Fruit fly (Drosophila melanogaster) whole organism, embryonic: ENCODE results near the gene Cand1.

ENCODE experiments used
- Ada2b ChIP-seq: fragments of 200-800 bp; sonication (Bioruptor generic); IDR thresholded peaks from 2 replicates; pipeline ENCODE4 v1.3.6; 2022; ENCODE audit warnings: missing biosample characterization, missing genetic modification characterization
- CG1024 ChIP-seq: fragments of 200-800 bp; sonication (Bioruptor generic); IDR thresholded peaks from 2 replicates; pipeline ENCODE4 v1.3.6; 2022; ENCODE audit warnings: missing biosample characterization, missing genetic modification characterization
- CG10321 ChIP-seq: fragments of 200-800 bp; sonication (Bioruptor generic); IDR thresholded peaks from 2 replicates; pipeline ENCODE4 v1.3.6; 2022; ENCODE audit warnings: missing biosample characterization, missing genetic modification characterization
- CG10543 ChIP-seq: fragments of 200-800 bp; sonication (Bioruptor generic); optimal IDR thresholded peaks from 3 replicates; lab custom pipeline; 2017; ENCODE audit warnings: missing biosample characterization, mild to moderate bottlenecking, missing genetic modification characterization, moderate library complexity
- CG11723 ChIP-seq: fragments of 200-800 bp; sonication (Bioruptor generic); optimal IDR thresholded peaks from 2 replicates; lab custom pipeline; 2017; ENCODE audit warnings: missing biosample characterization, mild to moderate bottlenecking, missing genetic modification characterization
- CG15011 ChIP-seq: fragments of 200-800 bp; sonication (Bioruptor generic); optimal IDR thresholded peaks from 3 replicates; lab custom pipeline; 2018; ENCODE audit warnings: missing biosample characterization, mild to moderate bottlenecking, missing genetic modification characterization
- CG17612 ChIP-seq: fragments of 200-800 bp; sonication (Bioruptor generic); IDR thresholded peaks from 2 replicates; pipeline ENCODE4 v1.3.6; 2022; ENCODE audit warnings: missing biosample characterization, missing genetic modification characterization
- CG31441 ChIP-seq: fragments of 200-800 bp; sonication (Bioruptor generic); IDR thresholded peaks from 2 replicates; pipeline ENCODE4 v1.3.6; 2022; ENCODE audit warnings: missing biosample characterization, missing genetic modification characterization
- CG3163 ChIP-seq: fragments of 200-800 bp; sonication (Bioruptor generic); optimal IDR thresholded peaks from 3 replicates; lab custom pipeline; 2016; ENCODE audit warnings: missing biosample characterization, missing genetic modification characterization
- CG4360 ChIP-seq: fragments of 200-800 bp; sonication (Bioruptor generic); IDR thresholded peaks from 2 replicates; pipeline ENCODE4 v1.3.6; 2022; ENCODE audit warnings: missing biosample characterization, missing genetic modification characterization
- CG6765 ChIP-seq: fragments of 200-800 bp; sonication (Bioruptor generic); optimal IDR thresholded peaks from 3 replicates; lab custom pipeline; 2017; ENCODE audit warnings: missing biosample characterization, mild to moderate bottlenecking, missing genetic modification characterization
- CG7745 ChIP-seq: fragments of 200-800 bp; sonication (Bioruptor generic); optimal IDR thresholded peaks from 2 replicates; lab custom pipeline; 2018; ENCODE audit warnings: missing biosample characterization, mild to moderate bottlenecking, missing genetic modification characterization, moderate library complexity
- CG8290 ChIP-seq, 3 experiments: fragments of 200-800 bp; sonication (Bioruptor generic); optimal IDR thresholded peaks; 2 replicates each; lab custom pipeline; 2016 to 2019; ENCODE audit warnings: missing biosample characterization in 3 of 3, missing genetic modification characterization in 3 of 3, mild to moderate bottlenecking in 2 of 3, moderate library complexity in 1 of 3
- Dbx ChIP-seq: fragments of 200-800 bp; sonication (Bioruptor generic); IDR thresholded peaks from 3 replicates; pipeline ENCODE4 v1.3.6; 2022; ENCODE audit warnings: missing biosample characterization, missing genetic modification characterization
- Deaf1 ChIP-seq: fragments of 200-800 bp; optimal IDR thresholded peaks from 3 replicates; lab custom pipeline; 2019; ENCODE audit warnings: missing biosample characterization, mild to moderate bottlenecking, missing genetic modification characterization, moderate library complexity
- Dp ChIP-seq: fragments of 200-800 bp; sonication (Bioruptor generic); optimal IDR thresholded peaks from 2 replicates; lab custom pipeline; 2018; ENCODE audit warnings: missing biosample characterization, mild to moderate bottlenecking, missing genetic modification characterization, moderate library complexity
- E2f2 ChIP-seq: fragments of 200-800 bp; sonication (Bioruptor generic); IDR thresholded peaks from 2 replicates; pipeline ENCODE4 v1.3.6; 2022; ENCODE audit warnings: missing biosample characterization, missing genetic modification characterization
- H15 ChIP-seq: fragments of 200-800 bp; sonication (Bioruptor generic); IDR thresholded peaks from 3 replicates; pipeline ENCODE4 v1.3.6; 2022; ENCODE audit warnings: missing biosample characterization, missing genetic modification characterization
- HmgZ ChIP-seq: fragments of 200-800 bp; sonication (Bioruptor generic); optimal IDR thresholded peaks from 2 replicates; lab custom pipeline; 2018; ENCODE audit warnings: missing biosample characterization, mild to moderate bottlenecking, missing genetic modification characterization
- Hr78 ChIP-seq, 2 experiments: fragments of 200-800 bp in 1 of 2; fragments of >200 bp in 1 of 2; sonication (Bioruptor generic) in 1 of 2; optimal IDR thresholded peaks; 2 replicates each; lab custom pipeline; 2017 to 2019; ENCODE audit warnings: missing biosample characterization in 2 of 2, missing genetic modification characterization in 2 of 2, mild to moderate bottlenecking in 1 of 2, moderate library complexity in 1 of 2
- MBD-R2 ChIP-seq: fragments of 200-800 bp; sonication (Bioruptor generic); IDR thresholded peaks from 2 replicates; pipeline ENCODE4 v1.3.6; 2022; ENCODE audit warnings: missing biosample characterization, missing genetic modification characterization
- MTF-1 ChIP-seq: fragments of 200-800 bp; sonication (Bioruptor generic); optimal IDR thresholded peaks from 2 replicates; lab custom pipeline; 2018; ENCODE audit warnings: missing biosample characterization, mild to moderate bottlenecking, missing genetic modification characterization, borderline replicate concordance
- Med ChIP-seq: fragments of 200-800 bp; sonication (Bioruptor generic); peaks from one replicate; lab custom pipeline; 2016; ENCODE audit warnings: missing biosample characterization, missing genetic modification characterization, mild to moderate bottlenecking, inconsistent platforms, moderate library complexity
- NC2β ChIP-seq: fragments of 200-800 bp; sonication (Bioruptor generic); optimal IDR thresholded peaks from 2 replicates; lab custom pipeline; 2016; ENCODE audit warnings: missing biosample characterization, missing genetic modification characterization
- Oaz ChIP-seq: fragments of 200-800 bp; sonication (Bioruptor generic); IDR thresholded peaks from 2 replicates; pipeline ENCODE4 v1.3.6; 2022; ENCODE audit warnings: missing biosample characterization, missing genetic modification characterization
- Scr ChIP-seq: fragments of 200-800 bp; sonication (Bioruptor generic); IDR thresholded peaks from 2 replicates; pipeline ENCODE4 v1.3.6; 2022; ENCODE audit warnings: missing biosample characterization, missing genetic modification characterization; ENCODE audit not compliant: partially characterized antibody
- Sox102F ChIP-seq: fragments of 200-800 bp; sonication (Bioruptor generic); optimal IDR thresholded peaks from 2 replicates; lab custom pipeline; 2018; ENCODE audit warnings: missing biosample characterization, mild to moderate bottlenecking, missing genetic modification characterization, moderate library complexity
- Ssrp ChIP-seq: fragments of 200-800 bp; sonication (Bioruptor generic); optimal IDR thresholded peaks from 2 replicates; lab custom pipeline; 2018; ENCODE audit warnings: missing biosample characterization, mild to moderate bottlenecking, missing genetic modification characterization, moderate library complexity
- TFAM ChIP-seq: fragments of 200-800 bp; sonication (Bioruptor generic); optimal IDR thresholded peaks from 2 replicates; lab custom pipeline; 2017; ENCODE audit warnings: missing biosample characterization, missing genetic modification characterization, inconsistent platforms
- Usf ChIP-seq: fragments of 200-800 bp; sonication (Bioruptor generic); optimal IDR thresholded peaks from 2 replicates; lab custom pipeline; 2017; ENCODE audit warnings: missing genotype, missing biosample characterization, missing genetic modification characterization
- Vsx1 ChIP-seq: fragments of 200-800 bp; sonication (Bioruptor generic); optimal IDR thresholded peaks from 2 replicates; lab custom pipeline; 2017; ENCODE audit warnings: missing biosample characterization, mild to moderate bottlenecking, missing genetic modification characterization, missing genetic modification reagents
- bsh ChIP-seq, 2 experiments: fragments of 200-800 bp; sonication (Bioruptor generic); optimal IDR thresholded peaks; 2 replicates each; lab custom pipeline; 2017 to 2018; ENCODE audit warnings: mild to moderate bottlenecking in 2 of 2, missing biosample characterization in 2 of 2, missing genetic modification characterization in 2 of 2, moderate library complexity in 1 of 2
- chinmo ChIP-seq: fragments of 200-800 bp; sonication (Bioruptor generic); IDR thresholded peaks from 4 replicates; pipeline ENCODE4 v1.3.6; 2022; ENCODE audit warnings: missing biosample characterization, missing genetic modification characterization; ENCODE audit not compliant: partially characterized antibody
- exex ChIP-seq: fragments of 200-800 bp; sonication (Bioruptor generic); optimal IDR thresholded peaks from 4 replicates; lab custom pipeline; 2018; ENCODE audit warnings: missing biosample characterization, mild to moderate bottlenecking, missing genetic modification characterization, moderate library complexity
- hbn ChIP-seq: fragments of 200-800 bp; sonication (Bioruptor generic); IDR thresholded peaks from 2 replicates; pipeline ENCODE4 v1.3.6; 2022; ENCODE audit warnings: missing biosample characterization, missing genetic modification characterization; ENCODE audit not compliant: partially characterized antibody
- jing ChIP-seq: fragments of 200-800 bp; sonication (Bioruptor generic); optimal IDR thresholded peaks from 2 replicates; lab custom pipeline; 2018; ENCODE audit warnings: missing biosample characterization, mild to moderate bottlenecking, missing genetic modification characterization
- jumu ChIP-seq: fragments of 200-800 bp; sonication (Bioruptor generic); optimal IDR thresholded peaks from 3 replicates; lab custom pipeline; 2016; ENCODE audit warnings: missing biosample characterization, missing genetic modification characterization
- mam ChIP-seq: fragments of 200-800 bp; sonication (Bioruptor generic); optimal IDR thresholded peaks from 3 replicates; lab custom pipeline; 2016; ENCODE audit warnings: missing biosample characterization, missing genetic modification characterization
- nerfin-1 ChIP-seq: fragments of 200-800 bp; sonication (Bioruptor generic); optimal IDR thresholded peaks from 3 replicates; lab custom pipeline; 2019; ENCODE audit warnings: missing biosample characterization, mild to moderate bottlenecking, missing genetic modification characterization, moderate library complexity
- nerfin-2 ChIP-seq: fragments of 200-800 bp; sonication (Bioruptor generic); IDR thresholded peaks from 2 replicates; pipeline ENCODE4 v1.3.6; 2022; ENCODE audit warnings: missing biosample characterization, missing genetic modification characterization; ENCODE audit not compliant: partially characterized antibody
- nom ChIP-seq: fragments of 200-800 bp; sonication (Bioruptor generic); optimal IDR thresholded peaks from 2 replicates; lab custom pipeline; 2017; ENCODE audit warnings: missing biosample characterization, missing genetic modification characterization, mild to moderate bottlenecking, moderate library complexity, missing genetic modification reagents
- otp ChIP-seq: fragments of 200-800 bp; sonication (Bioruptor generic); IDR thresholded peaks from 3 replicates; pipeline ENCODE4, ENCODE4 v1.3.6; 2022; ENCODE audit warnings: missing biosample characterization, missing genetic modification characterization
- sd ChIP-seq: fragments of 200-800 bp; sonication (Bioruptor generic); optimal IDR thresholded peaks from 3 replicates; lab custom pipeline; 2018; ENCODE audit warnings: missing biosample characterization, mild to moderate bottlenecking, missing genetic modification characterization, moderate library complexity
- seq ChIP-seq: fragments of 200-800 bp; sonication (Bioruptor generic); IDR thresholded peaks from 2 replicates; pipeline ENCODE4 v1.3.6; 2022; ENCODE audit warnings: missing biosample characterization, missing genetic modification characterization
- tna ChIP-seq: fragments of 200-800 bp; sonication (Bioruptor generic); IDR thresholded peaks from 2 replicates; pipeline ENCODE4 v1.3.6; 2022; ENCODE audit warnings: missing biosample characterization, missing genetic modification characterization; ENCODE audit not compliant: partially characterized antibody
- ttk ChIP-seq: fragments of 200-800 bp; sonication (Bioruptor generic); IDR thresholded peaks from 2 replicates; pipeline ENCODE4 v2.1.2; 2022; ENCODE audit warnings: missing biosample characterization, missing genetic modification characterization
- vvl ChIP-seq: fragments of 200-800 bp; sonication (Bioruptor generic); IDR thresholded peaks from 2 replicates; pipeline ENCODE4 v1.3.6; 2022; ENCODE audit warnings: missing biosample characterization, missing genetic modification characterization
- wor ChIP-seq: fragments of 200-800 bp; sonication (Bioruptor generic); IDR thresholded peaks from 2 replicates; pipeline ENCODE4 v1.3.6; 2022; ENCODE audit warnings: missing biosample characterization, missing genetic modification characterization

The Cand1 gene

DNA sequence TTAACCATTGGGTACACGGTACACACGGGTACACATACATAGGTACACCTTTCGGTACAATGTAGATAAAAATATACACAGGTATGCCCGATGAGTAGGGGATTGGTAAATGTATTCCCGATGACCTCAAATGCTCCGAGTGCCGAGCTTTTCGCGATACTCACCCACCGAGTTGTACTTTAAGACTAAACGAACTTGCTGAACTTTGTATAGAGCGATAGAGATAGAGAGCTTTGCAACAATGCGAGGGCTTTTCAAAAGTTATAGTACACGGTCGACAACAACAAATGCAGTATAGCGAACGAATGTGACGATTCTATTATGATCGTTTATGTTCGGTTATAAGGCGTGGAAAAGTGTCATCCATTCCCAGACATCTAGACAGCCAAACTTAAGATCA is 40.9 kb downstream of the Cand1 start (continued):
- TF ChIP-seq chinmo (peak; percentile 89; the same call in 2 of the 4 replicates), Ada2b (GFP tag; lab: Robert Waterston, UW) (no peak), CG3163 (GFP tag; lab: Kevin White, UChicago) (peak; percentile 15), Hr78 (GFP tag; optimal IDR thresholded peaks at IDR 0.05; lab: Kevin White, UChicago) (peak in 1 of 2 experiments; percentile 97), Med (GFP tag; lab: Kevin White, UChicago) (peak; percentile 80), MTF-1 (GFP tag; lab: Kevin White, UChicago) (peak; percentile 15), nom (GFP tag; lab: Kevin White, UChicago) (peak; percentile 69), exex (tag; lab: Kevin White, UChicago) (peak; percentile 65), CG10543 (GFP tag; lab: Kevin White, UChicago) (peak; percentile 40), Dp (GFP tag; lab: Kevin White, UChicago) (peak; percentile 19), MBD-R2 (GFP tag; lab: Robert Waterston, UW) (peak; percentile 25; the same call in 1 of the 2 replicates), sd (tag; lab: Kevin White, UChicago) (peak; percentile 89), E2f2 (peak; percentile 26; the same call in 1 of the 2 replicates), Dbx (peak; percentile 28; the same call in 1 of the 3 replicates), Vsx1 (GFP tag; lab: Kevin White, UChicago) (no peak), CG8290 (GFP tag; optimal IDR thresholded peaks at IDR 0.05; lab: Kevin White, UChicago) (no peak), CG8290 (tag; optimal IDR thresholded peaks at IDR 0.05; lab: Kevin White, UChicago) (peak in 1 of 2 experiments; percentile 67), Deaf1 (tag; lab: Kevin White, UChicago) (peak; percentile 94), vvl (peak; percentile 23; the same call in 1 of the 2 replicates), HmgZ (tag; lab: Kevin White, UChicago) (peak; percentile 23)

dm6 chr2L:10321036-10321583 is 41.4 kb downstream of the Cand1 start:
- no peak for TF ChIP-seq ttk (GFP tag; lab: Robert Waterston, UW)
- no peak for TF ChIP-seq seq (GFP tag; lab: Robert Waterston, UW)
- TF ChIP-seq CG6765: no peak
- no peak; the same call in none of the 2 replicates for TF ChIP-seq hbn (GFP tag; lab: Robert Waterston, UW)
- TF ChIP-seq CG4360 (GFP tag; lab: Robert Waterston, UW): no peak
- TF ChIP-seq CG31441 (GFP tag; lab: Robert Waterston, UW): no peak
- TF ChIP-seq CG15011 (GFP tag; lab: Kevin White, UChicago): no peak
- TF ChIP-seq vvl: 0 out of 2 replicates have a peak, but pooled peaks have one; percentile 5
- no peak for TF ChIP-seq Sox102F (GFP tag; lab: Kevin White, UChicago)
- TF ChIP-seq Scr (GFP tag; lab: Robert Waterston, UW): peak; percentile 81
- no peak for TF ChIP-seq jing
- peak; percentile 7 for TF ChIP-seq CG11723 (GFP tag; lab: Kevin White, UChicago)
- 0 out of 3 replicates have a peak, but pooled peaks have one; percentile 10 for TF ChIP-seq H15 (GFP tag; lab: Robert Waterston, UW)
- TF ChIP-seq Ssrp (tag; lab: Kevin White, UChicago): no peak
- TF ChIP-seq bsh (GFP tag; optimal IDR thresholded peaks at IDR 0.05; lab: Kevin White, UChicago): no peak
- TF ChIP-seq mam: no peak
- TF ChIP-seq jumu (GFP tag; lab: Kevin White, UChicago): no peak
- no peak for TF ChIP-seq CG17612 (GFP tag; lab: Robert Waterston, UW)
- no peak for TF ChIP-seq TFAM (GFP tag; lab: Kevin White, UChicago)
- no peak for TF ChIP-seq wor (GFP tag; lab: Robert Waterston, UW)
- no peak for TF ChIP-seq CG10321 (GFP tag; lab: Robert Waterston, UW)
- no peak for TF ChIP-seq NC2β
- TF ChIP-seq nerfin-2 (GFP tag; lab: Robert Waterston, UW): peak; percentile 60
- TF ChIP-seq otp (GFP tag; lab: Robert Waterston, UW): no peak
- peak; percentile 10 for TF ChIP-seq nerfin-1 (tag; lab: Kevin White, UChicago)
- no peak for TF ChIP-seq CG1024 (GFP tag; lab: Robert Waterston, UW)
- TF ChIP-seq tna (GFP tag; lab: Robert Waterston, UW): peak; percentile 57
- no peak for TF ChIP-seq Oaz (GFP tag; lab: Robert Waterston, UW)
- no peak for TF ChIP-seq CG7745 (tag; lab: Kevin White, UChicago)
- TF ChIP-seq Usf (GFP tag; lab: Kevin White, UChicago): no peak
